Fruit fly (Drosophila melanogaster) Kc167 (cell line): Measurements from ENCODE around the gene Mkp.

Source experiments
- h ChIP-seq: fragments of >200 bp; optimal IDR thresholded peaks from 3 replicates; lab custom pipeline; 2018; ENCODE audit warnings: missing external identifiers
- insv ChIP-seq: fragments of >200 bp; optimal IDR thresholded peaks from 3 replicates; lab custom pipeline; 2018; ENCODE audit warnings: missing external identifiers
- ttk ChIP-seq: sonication (Bioruptor generic); optimal IDR thresholded peaks from 2 replicates; lab custom pipeline; 2017; ENCODE audit warnings: missing external identifiers

DNA sequence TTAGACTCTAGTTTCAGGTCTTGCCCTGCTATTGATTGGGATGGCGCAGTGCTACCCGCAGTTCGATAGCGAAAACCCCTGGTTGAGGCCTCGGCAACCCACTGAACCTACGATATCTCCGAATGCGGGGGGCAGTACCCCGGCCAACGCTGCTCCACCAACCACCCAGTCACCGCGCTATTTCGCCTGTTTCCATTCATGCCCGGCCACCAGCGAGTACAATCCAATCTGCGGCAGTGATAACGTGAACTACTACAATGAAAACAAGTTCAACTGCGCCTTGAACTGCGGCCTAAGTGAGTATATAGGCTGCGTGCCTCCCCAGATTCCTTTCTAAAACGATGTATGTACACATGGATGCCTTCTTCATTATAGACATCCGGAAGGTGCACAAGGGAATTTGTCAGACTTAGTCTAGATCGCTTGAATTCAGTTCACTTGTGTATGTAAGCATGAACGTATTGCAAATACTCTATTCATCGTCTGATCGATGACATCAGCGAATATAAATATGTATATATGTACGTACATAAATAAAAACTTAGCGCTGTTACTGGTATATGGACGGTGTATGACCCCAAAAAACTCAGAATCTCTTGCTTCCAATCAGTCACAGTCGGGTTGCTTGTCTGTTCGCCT lies 33.3 kb upstream of the Mkp start, which contains the start of gene CG13877:
- TF ChIP-seq ttk (lab: Kevin White, UChicago) (no peak), h (lab: Kevin White, UChicago) (no peak), insv (lab: Kevin White, UChicago) (no peak)
